Fruit fly (Drosophila melanogaster) whole organism, embryonic: ENCODE results near the gene RpS12.

Experiments used
- Ada2b ChIP-seq: fragments of 200-800 bp; sonication (Bioruptor generic); IDR thresholded peaks from 2 replicates; pipeline ENCODE4 v1.3.6; 2022; ENCODE audit warnings: missing biosample characterization, missing genetic modification characterization
- Atf6 ChIP-seq: fragments of 200-800 bp; sonication (Bioruptor generic); IDR thresholded peaks from 2 replicates; pipeline ENCODE4 v1.3.6; 2022; ENCODE audit warnings: missing biosample characterization, missing genetic modification characterization
- CG10959 ChIP-seq: fragments of 200-800 bp; sonication (Bioruptor generic); IDR thresholded peaks from 2 replicates; pipeline ENCODE4 v1.3.6; 2022; ENCODE audit warnings: missing biosample characterization, missing genetic modification characterization
- CG12219 ChIP-seq: fragments of 200-800 bp; sonication (Bioruptor generic); optimal IDR thresholded peaks from 3 replicates; lab custom pipeline; 2018; ENCODE audit warnings: missing biosample characterization, mild to moderate bottlenecking, missing genetic modification characterization
- CG13287 ChIP-seq: fragments of 200-800 bp; sonication (Bioruptor generic); IDR thresholded peaks from 2 replicates; pipeline ENCODE4 v1.3.6; 2022; ENCODE audit warnings: missing biosample characterization, missing genetic modification characterization; ENCODE audit not compliant: partially characterized antibody
- CG14710 ChIP-seq: fragments of 200-800 bp; sonication (Bioruptor generic); optimal IDR thresholded peaks from 3 replicates; lab custom pipeline; 2019; ENCODE audit warnings: missing biosample characterization, mild to moderate bottlenecking, missing genetic modification characterization, moderate library complexity
- CG15011 ChIP-seq: fragments of 200-800 bp; sonication (Bioruptor generic); optimal IDR thresholded peaks from 3 replicates; lab custom pipeline; 2018; ENCODE audit warnings: missing biosample characterization, mild to moderate bottlenecking, missing genetic modification characterization
- CG15073 ChIP-seq: fragments of 200-800 bp; sonication (Bioruptor generic); optimal IDR thresholded peaks from 2 replicates; lab custom pipeline; 2016; ENCODE audit warnings: missing biosample characterization, missing genetic modification characterization
- CG15696 ChIP-seq: fragments of 200-800 bp; sonication (Bioruptor generic); optimal IDR thresholded peaks from 2 replicates; lab custom pipeline; 2019; ENCODE audit warnings: missing biosample characterization, mild to moderate bottlenecking, missing genetic modification characterization, moderate library complexity
- CG17186 ChIP-seq: fragments of 200-800 bp; sonication (Bioruptor generic); optimal IDR thresholded peaks from 3 replicates; lab custom pipeline; 2017; ENCODE audit warnings: missing biosample characterization, missing genetic modification reagents, missing genetic modification characterization
- CG17802 ChIP-seq: fragments of 200-800 bp; sonication (Bioruptor generic); optimal IDR thresholded peaks from 2 replicates; lab custom pipeline; 2018; ENCODE audit warnings: missing biosample characterization, mild to moderate bottlenecking, missing genetic modification characterization, moderate library complexity
- CG18476 ChIP-seq: fragments of 200-800 bp; sonication (Bioruptor generic); optimal IDR thresholded peaks from 2 replicates; lab custom pipeline; 2016; ENCODE audit warnings: missing biosample characterization, mild to moderate bottlenecking, missing genetic modification characterization
- CG2129 ChIP-seq: fragments of 200-800 bp; sonication (Bioruptor generic); IDR thresholded peaks from 2 replicates; pipeline ENCODE4 v1.3.6; 2022; ENCODE audit warnings: missing biosample characterization, missing genetic modification characterization; ENCODE audit not compliant: partially characterized antibody
- CG2889 ChIP-seq: fragments of 200-800 bp; sonication (Bioruptor generic); IDR thresholded peaks from 3 replicates; pipeline ENCODE4 v1.3.6; 2022; ENCODE audit warnings: missing biosample characterization, missing genetic modification characterization
- CG33213 ChIP-seq: fragments of 200-800 bp; sonication (Bioruptor generic); optimal IDR thresholded peaks from 3 replicates; lab custom pipeline; 2016; ENCODE audit warnings: missing biosample characterization, missing genetic modification characterization
- CG34422 ChIP-seq: fragments of 200-800 bp; sonication (Bioruptor generic); IDR thresholded peaks from 3 replicates; pipeline ENCODE4 v1.3.6; 2022; ENCODE audit warnings: missing biosample characterization, missing genetic modification characterization
- CG4707 ChIP-seq: fragments of 200-800 bp; sonication (Bioruptor generic); optimal IDR thresholded peaks from 2 replicates; lab custom pipeline; 2018; ENCODE audit warnings: missing biosample characterization, mild to moderate bottlenecking, missing genetic modification characterization, moderate library complexity
- CG6791 ChIP-seq: fragments of 200-800 bp; sonication (Bioruptor generic); IDR thresholded peaks from 3 replicates; pipeline ENCODE4 v1.3.6; 2022; ENCODE audit warnings: missing biosample characterization, missing genetic modification characterization; ENCODE audit not compliant: partially characterized antibody
- CG7357 ChIP-seq: fragments of 200-800 bp; sonication (Bioruptor generic); IDR thresholded peaks from 3 replicates; pipeline ENCODE4 v1.3.6; 2022; ENCODE audit warnings: missing biosample characterization, missing genetic modification characterization
- CG9817 ChIP-seq: fragments of 200-800 bp; sonication (Bioruptor generic); optimal IDR thresholded peaks from 2 replicates; lab custom pipeline; 2018; ENCODE audit warnings: missing biosample characterization, mild to moderate bottlenecking, missing genetic modification characterization, moderate library complexity
- CkIIα-i1 ChIP-seq: fragments of 200-800 bp; sonication (Bioruptor generic); IDR thresholded peaks from 2 replicates; pipeline ENCODE4 v1.3.6; 2022; ENCODE audit warnings: missing biosample characterization, missing genetic modification characterization
- Doc3 ChIP-seq: fragments of 200-800 bp; sonication (Bioruptor generic); IDR thresholded peaks from 3 replicates; pipeline ENCODE4 v1.3.6; 2022; ENCODE audit warnings: missing biosample characterization, missing genetic modification characterization; ENCODE audit not compliant: partially characterized antibody
- Med ChIP-seq: fragments of 200-800 bp; sonication (Bioruptor generic); peaks from one replicate; lab custom pipeline; 2016; ENCODE audit warnings: missing biosample characterization, missing genetic modification characterization, mild to moderate bottlenecking, inconsistent platforms, moderate library complexity
- Ptx1 ChIP-seq: fragments of 200-800 bp; sonication (Bioruptor generic); IDR thresholded peaks from 2 replicates; pipeline ENCODE4 v1.3.6; 2022; ENCODE audit warnings: missing biosample characterization, missing genetic modification characterization
- ab ChIP-seq: fragments of 200-800 bp; sonication (Bioruptor generic); optimal IDR thresholded peaks from 2 replicates; lab custom pipeline; 2016; ENCODE audit warnings: missing biosample characterization, missing genetic modification characterization
- ase ChIP-seq: fragments of 200-800 bp; sonication (Bioruptor generic); IDR thresholded peaks from 3 replicates; pipeline ENCODE4 v1.3.6; 2022; ENCODE audit warnings: missing biosample characterization, missing genetic modification characterization
- bowl ChIP-seq: fragments of 200-800 bp; sonication (Bioruptor generic); IDR thresholded peaks from 2 replicates; pipeline ENCODE4 v1.3.6; 2022; ENCODE audit warnings: missing biosample characterization, missing genetic modification characterization
- bsh ChIP-seq, 2 experiments: fragments of 200-800 bp; sonication (Bioruptor generic); optimal IDR thresholded peaks; 2 replicates each; lab custom pipeline; 2017 to 2018; ENCODE audit warnings: mild to moderate bottlenecking in 2 of 2, missing biosample characterization in 2 of 2, missing genetic modification characterization in 2 of 2, moderate library complexity in 1 of 2
- corto ChIP-seq: fragments of 200-800 bp; sonication (Bioruptor generic); optimal IDR thresholded peaks from 2 replicates; lab custom pipeline; 2016; ENCODE audit warnings: missing biosample characterization, mild to moderate bottlenecking, missing genetic modification characterization, moderate library complexity
- dmrt99B ChIP-seq: fragments of 200-800 bp; sonication (Bioruptor generic); optimal IDR thresholded peaks from 2 replicates; lab custom pipeline; 2018; ENCODE audit warnings: missing biosample characterization, mild to moderate bottlenecking, missing genetic modification characterization, moderate library complexity
- en ChIP-seq: fragments of 200-800 bp; sonication (Bioruptor generic); optimal IDR thresholded peaks from 2 replicates; lab custom pipeline; 2016; ENCODE audit warnings: missing biosample characterization, missing genetic modification characterization
- gem ChIP-seq: fragments of 200-800 bp; sonication (Bioruptor generic); optimal IDR thresholded peaks from 2 replicates; lab custom pipeline; 2019; ENCODE audit warnings: missing biosample characterization, mild to moderate bottlenecking, missing genetic modification characterization, moderate library complexity
- insv ChIP-seq, 2 experiments: fragments of 200-800 bp; sonication (Bioruptor generic); optimal IDR thresholded peaks; 3 replicates each; lab custom pipeline; 2016 to 2018; ENCODE audit warnings: missing biosample characterization in 2 of 2, missing genetic modification characterization in 2 of 2
- jigr1 ChIP-seq: fragments of 200-800 bp; sonication (Bioruptor generic); IDR thresholded peaks from 3 replicates; pipeline ENCODE4 v1.3.6; 2022; ENCODE audit warnings: missing biosample characterization, missing genetic modification characterization
- kay ChIP-seq: fragments of 200-800 bp; sonication (Bioruptor generic); optimal IDR thresholded peaks from 2 replicates; lab custom pipeline; 2016; ENCODE audit warnings: missing biosample characterization, missing genetic modification characterization
- oc ChIP-seq: fragments of 200-800 bp; sonication (Bioruptor generic); optimal IDR thresholded peaks from 2 replicates; lab custom pipeline; 2018; ENCODE audit warnings: missing biosample characterization, mild to moderate bottlenecking, missing genetic modification characterization, moderate library complexity
- onecut ChIP-seq: fragments of 200-800 bp; sonication (Bioruptor generic); IDR thresholded peaks from 2 replicates; pipeline ENCODE4 v1.3.6; 2022; ENCODE audit warnings: missing biosample characterization, missing genetic modification characterization
- pnt ChIP-seq: fragments of 200-800 bp; sonication (Bioruptor generic); optimal IDR thresholded peaks from 3 replicates; lab custom pipeline; 2016; ENCODE audit warnings: missing biosample characterization, missing genetic modification characterization
- ranshi ChIP-seq: fragments of 200-800 bp; sonication (Bioruptor generic); IDR thresholded peaks from 2 replicates; pipeline ENCODE4 v1.3.6; 2022; ENCODE audit warnings: missing biosample characterization, missing genetic modification characterization
- row ChIP-seq: fragments of 200-800 bp; sonication (Bioruptor generic); IDR thresholded peaks from 3 replicates; pipeline ENCODE4 v1.3.6; 2022; ENCODE audit warnings: missing biosample characterization, missing genetic modification characterization
- run ChIP-seq: fragments of 200-800 bp; sonication (Bioruptor generic); optimal IDR thresholded peaks from 3 replicates; lab custom pipeline; 2018; ENCODE audit warnings: missing biosample characterization, mild to moderate bottlenecking, missing genetic modification characterization
- sens ChIP-seq: fragments of 200-800 bp; sonication (Bioruptor generic); peaks from one replicate; lab custom pipeline; 2016; ENCODE audit warnings: missing biosample characterization, missing genetic modification characterization
- slbo ChIP-seq: fragments of 200-800 bp; sonication (Bioruptor generic); IDR thresholded peaks from 2 replicates; pipeline ENCODE4 v1.3.6; 2022; ENCODE audit warnings: missing biosample characterization, missing genetic modification characterization
- sna ChIP-seq: fragments of 200-800 bp; sonication (Bioruptor generic); IDR thresholded peaks from 2 replicates; pipeline ENCODE4 v1.3.6; 2022; ENCODE audit warnings: missing biosample characterization, missing genetic modification characterization; ENCODE audit not compliant: partially characterized antibody
- sqz ChIP-seq: fragments of 200-800 bp; sonication (Bioruptor generic); optimal IDR thresholded peaks from 3 replicates; lab custom pipeline; 2018; ENCODE audit warnings: missing biosample characterization, mild to moderate bottlenecking, missing genetic modification characterization
- ssp ChIP-seq: fragments of 200-800 bp; sonication (Bioruptor generic); IDR thresholded peaks from 2 replicates; pipeline ENCODE4 v1.3.6; 2022; ENCODE audit warnings: missing biosample characterization, missing genetic modification characterization
- stc ChIP-seq: fragments of 200-800 bp; sonication (Bioruptor generic); IDR thresholded peaks from 2 replicates; pipeline ENCODE4 v1.3.6; 2022; ENCODE audit warnings: missing biosample characterization, missing genetic modification characterization
- tio ChIP-seq: fragments of 200-800 bp; sonication (Bioruptor generic); optimal IDR thresholded peaks from 2 replicates; lab custom pipeline; 2017; ENCODE audit warnings: missing biosample characterization, missing genetic modification characterization, inconsistent platforms
- tx ChIP-seq: fragments of 200-800 bp; sonication (Bioruptor generic); optimal IDR thresholded peaks from 2 replicates; lab custom pipeline; 2016; ENCODE audit warnings: missing biosample characterization, missing genetic modification characterization
- unc-4 ChIP-seq: fragments of 200-800 bp; sonication (Bioruptor generic); IDR thresholded peaks from 2 replicates; pipeline ENCODE4 v1.3.6; 2022; ENCODE audit warnings: missing biosample characterization, missing genetic modification characterization; ENCODE audit not compliant: partially characterized antibody

RpS12 gene

dm6 chr3L:13015195-13015822, 7.8 kb upstream of the RpS12 start, which contains the start of gene MICAL-like (continued):
- TF ChIP-seq jigr1 (GFP tag; lab: Robert Waterston, UW) (0 out of 3 replicates have a peak, but pooled peaks have one; percentile 26), CG33213 (GFP tag; lab: Kevin White, UChicago) (peak; percentile 45), onecut (GFP tag; lab: Robert Waterston, UW) (no peak), run (tag; lab: Kevin White, UChicago) (no peak), Doc3 (GFP tag; lab: Robert Waterston, UW) (peak; percentile 97), en (GFP tag; lab: Kevin White, UChicago) (no peak), pnt (GFP tag; lab: Kevin White, UChicago) (peak; percentile 27), CG9817 (peak; percentile 30), ase (GFP tag; lab: Robert Waterston, UW) (peak; percentile 49; the same call in 1 of the 3 replicates), kay (GFP tag; lab: Kevin White, UChicago) (peak; percentile 79), oc (tag; lab: Kevin White, UChicago) (no peak), CG34422 (peak; percentile 27; the same call in 1 of the 3 replicates), dmrt99B (tag; lab: Kevin White, UChicago) (no peak), CG15073 (GFP tag; lab: Kevin White, UChicago) (peak; percentile 2), Ada2b (peak; percentile 49), CG13287 (GFP tag; lab: Robert Waterston, UW) (peak; percentile 89), CG15696 (tag; lab: Kevin White, UChicago) (no peak), corto (no peak), bsh (GFP tag; optimal IDR thresholded peaks at IDR 0.05; lab: Kevin White, UChicago) (peak in 1 of 2 experiments; percentile 28), CG15011 (GFP tag; lab: Kevin White, UChicago) (no peak), ssp (GFP tag; lab: Robert Waterston, UW) (peak; percentile 61), ranshi (GFP tag; lab: Robert Waterston, UW) (peak; percentile 40), unc-4 (peak; percentile 84), sna (GFP tag; lab: Robert Waterston, UW) (peak; percentile 91), CG17186 (GFP tag; lab: Kevin White, UChicago) (no peak), gem (tag; lab: Kevin White, UChicago) (no peak), sens (GFP tag; lab: Kevin White, UChicago) (peak; percentile 87), Ptx1 (GFP tag; lab: Robert Waterston, UW) (peak; percentile 37), CG17802 (tag; lab: Kevin White, UChicago) (peak; percentile 42), tio (GFP tag; lab: Kevin White, UChicago) (no peak), CkIIα-i1 (GFP tag; lab: Robert Waterston, UW) (no peak), tx (GFP tag; lab: Kevin White, UChicago) (no peak), CG7357 (peak; percentile 78), row (GFP tag; lab: Robert Waterston, UW) (peak; percentile 85), CG2889 (GFP tag; lab: Robert Waterston, UW) (no peak), Atf6 (GFP tag; lab: Robert Waterston, UW) (0 out of 2 replicates have a peak, but pooled peaks have one; percentile 14), stc (GFP tag; lab: Robert Waterston, UW) (no peak), Med (GFP tag; lab: Kevin White, UChicago) (peak; percentile 87), CG10959 (GFP tag; lab: Robert Waterston, UW) (peak; percentile 23; the same call in 1 of the 2 replicates), ab (GFP tag; lab: Kevin White, UChicago) (no peak), CG14710 (peak; percentile 78), bowl (GFP tag; lab: Robert Waterston, UW) (no peak), insv (GFP tag; optimal IDR thresholded peaks at IDR 0.05; lab: Kevin White, UChicago) (peak in 1 of 2 experiments; percentile 89), CG12219 (no peak), CG6791 (GFP tag; lab: Robert Waterston, UW) (peak; percentile 77), CG2129 (GFP tag; lab: Robert Waterston, UW) (peak; percentile 67), sqz (GFP tag; lab: Kevin White, UChicago) (no peak), CG4707 (GFP tag; lab: Kevin White, UChicago) (no peak), slbo (GFP tag; lab: Robert Waterston, UW) (peak; percentile 62), CG18476 (GFP tag; lab: Kevin White, UChicago) (no peak)
